Fruit fly (Drosophila melanogaster) whole organism, embryonic: ENCODE measurements around the gene CG9782.

ENCODE experiments used
- Atf3 ChIP-seq: fragments of 200-800 bp; sonication (Bioruptor generic); optimal IDR thresholded peaks from 3 replicates; lab custom pipeline; 2016; ENCODE audit warnings: missing biosample characterization, missing genetic modification characterization
- CG1024 ChIP-seq: fragments of 200-800 bp; sonication (Bioruptor generic); IDR thresholded peaks from 2 replicates; pipeline ENCODE4 v1.3.6; 2022; ENCODE audit warnings: missing biosample characterization, missing genetic modification characterization
- CG10543 ChIP-seq: fragments of 200-800 bp; sonication (Bioruptor generic); optimal IDR thresholded peaks from 3 replicates; lab custom pipeline; 2017; ENCODE audit warnings: missing biosample characterization, mild to moderate bottlenecking, missing genetic modification characterization, moderate library complexity
- CG11093 ChIP-seq: fragments of 200-800 bp; sonication (Bioruptor generic); IDR thresholded peaks from 3 replicates; pipeline ENCODE4 v1.3.6; 2022; ENCODE audit warnings: missing biosample characterization, missing genetic modification characterization
- CG12236 ChIP-seq: fragments of 200-800 bp; sonication (Bioruptor generic); optimal IDR thresholded peaks from 2 replicates; lab custom pipeline; 2016; ENCODE audit warnings: missing biosample characterization, missing genetic modification characterization
- CG12659 ChIP-seq: fragments of 200-800 bp; sonication (Bioruptor generic); optimal IDR thresholded peaks from 3 replicates; lab custom pipeline; 2017; ENCODE audit warnings: mild to moderate bottlenecking, missing biosample characterization, missing genetic modification reagents, missing genetic modification characterization
- CG13123 ChIP-seq: fragments of 200-800 bp; sonication (Bioruptor generic); optimal IDR thresholded peaks from 2 replicates; lab custom pipeline; 2016; ENCODE audit warnings: missing biosample characterization, missing genetic modification characterization
- CG13424 ChIP-seq: fragments of 200-800 bp; sonication (Bioruptor generic); optimal IDR thresholded peaks from 2 replicates; lab custom pipeline; 2019; ENCODE audit warnings: missing biosample characterization, mild to moderate bottlenecking, missing genetic modification characterization, moderate library complexity
- CG13624 ChIP-seq: fragments of 200-800 bp; sonication (Bioruptor generic); optimal IDR thresholded peaks from 2 replicates; lab custom pipeline; 2016; ENCODE audit warnings: missing biosample characterization, missing genetic modification characterization
- CG13775 ChIP-seq: fragments of 200-800 bp; sonication (Bioruptor generic); optimal IDR thresholded peaks from 3 replicates; lab custom pipeline; 2017; ENCODE audit warnings: missing biosample characterization, mild to moderate bottlenecking, missing genetic modification characterization
- CG13894 ChIP-seq: fragments of 200-800 bp; sonication (Bioruptor generic); optimal IDR thresholded peaks from 3 replicates; lab custom pipeline; 2018; ENCODE audit warnings: missing biosample characterization, mild to moderate bottlenecking, missing genetic modification characterization, moderate library complexity
- CG15073 ChIP-seq: fragments of 200-800 bp; sonication (Bioruptor generic); optimal IDR thresholded peaks from 2 replicates; lab custom pipeline; 2016; ENCODE audit warnings: missing biosample characterization, missing genetic modification characterization
- CG17568 ChIP-seq: fragments of 200-800 bp; sonication (Bioruptor generic); optimal IDR thresholded peaks from 2 replicates; lab custom pipeline; 2018; ENCODE audit warnings: missing biosample characterization, mild to moderate bottlenecking, missing genetic modification characterization, moderate library complexity
- CG18262 ChIP-seq: fragments of 200-800 bp; optimal IDR thresholded peaks from 3 replicates; lab custom pipeline; 2019; ENCODE audit warnings: missing biosample characterization, mild to moderate bottlenecking, missing genetic modification characterization, moderate library complexity
- CG18476 ChIP-seq: fragments of 200-800 bp; sonication (Bioruptor generic); optimal IDR thresholded peaks from 2 replicates; lab custom pipeline; 2016; ENCODE audit warnings: missing biosample characterization, mild to moderate bottlenecking, missing genetic modification characterization
- CG2875 ChIP-seq: fragments of 200-800 bp; sonication (Bioruptor generic); optimal IDR thresholded peaks from 2 replicates; lab custom pipeline; 2017; ENCODE audit warnings: missing biosample characterization, mild to moderate bottlenecking, missing genetic modification characterization, missing genetic modification reagents
- CG31441 ChIP-seq: fragments of 200-800 bp; sonication (Bioruptor generic); IDR thresholded peaks from 2 replicates; pipeline ENCODE4 v1.3.6; 2022; ENCODE audit warnings: missing biosample characterization, missing genetic modification characterization
- CG3407 ChIP-seq: fragments of 200-800 bp; sonication (Bioruptor generic); optimal IDR thresholded peaks from 2 replicates; lab custom pipeline; 2018; ENCODE audit warnings: missing biosample characterization, mild to moderate bottlenecking, missing genetic modification characterization
- CG4328 ChIP-seq: fragments of 200-800 bp; sonication (Bioruptor generic); optimal IDR thresholded peaks from 3 replicates; lab custom pipeline; 2017; ENCODE audit warnings: missing biosample characterization, missing genetic modification reagents, missing genetic modification characterization
- CG5245 ChIP-seq: fragments of 200-800 bp; sonication (Bioruptor generic); optimal IDR thresholded peaks from 3 replicates; lab custom pipeline; 2016; ENCODE audit warnings: missing biosample characterization, missing genetic modification characterization
- CG8359 ChIP-seq: fragments of 200-800 bp; sonication (Bioruptor generic); optimal IDR thresholded peaks from 2 replicates; lab custom pipeline; 2017; ENCODE audit warnings: missing biosample characterization, mild to moderate bottlenecking, missing genetic modification characterization, borderline replicate concordance
- Dbx ChIP-seq: fragments of 200-800 bp; sonication (Bioruptor generic); IDR thresholded peaks from 3 replicates; pipeline ENCODE4 v1.3.6; 2022; ENCODE audit warnings: missing biosample characterization, missing genetic modification characterization
- Drgx ChIP-seq: fragments of 200-800 bp; sonication (Bioruptor generic); IDR thresholded peaks from 2 replicates; pipeline ENCODE4 v1.3.6; 2022; ENCODE audit warnings: missing biosample characterization, missing genetic modification characterization
- Eip74EF ChIP-seq, 2 experiments: fragments of 200-800 bp in 1 of 2; fragments of >200 bp in 1 of 2; sonication (Bioruptor generic) in 1 of 2; optimal IDR thresholded peaks; 2 replicates each; lab custom pipeline; 2017 to 2019; ENCODE audit warnings: missing biosample characterization in 2 of 2, missing genetic modification characterization in 2 of 2, mild to moderate bottlenecking in 1 of 2, moderate library complexity in 1 of 2
- Hmr ChIP-seq: fragments of 200-800 bp; sonication (Bioruptor generic); optimal IDR thresholded peaks from 3 replicates; lab custom pipeline; 2017; ENCODE audit warnings: mild to moderate bottlenecking, missing biosample characterization, missing genetic modification reagents, missing genetic modification characterization
- Hr39 ChIP-seq: fragments of >200 bp; optimal IDR thresholded peaks from 2 replicates; lab custom pipeline; 2017
- Lhr ChIP-seq: fragments of 200-800 bp; sonication (Bioruptor generic); optimal IDR thresholded peaks from 3 replicates; lab custom pipeline; 2017; ENCODE audit warnings: mild to moderate bottlenecking, missing biosample characterization, missing genetic modification reagents, missing genetic modification characterization
- MESR4 ChIP-seq: fragments of 200-800 bp; sonication (Bioruptor generic); optimal IDR thresholded peaks from 2 replicates; lab custom pipeline; 2018; ENCODE audit warnings: missing biosample characterization, mild to moderate bottlenecking, missing genetic modification characterization, moderate library complexity
- Mad ChIP-seq: fragments of 200-800 bp; sonication (Bioruptor generic); optimal IDR thresholded peaks from 2 replicates; lab custom pipeline; 2016; ENCODE audit warnings: missing biosample characterization, missing genetic modification characterization
- Max ChIP-seq: fragments of 200-800 bp; sonication (Bioruptor generic); optimal IDR thresholded peaks from 2 replicates; lab custom pipeline; 2016; ENCODE audit warnings: missing biosample characterization, mild to moderate bottlenecking, missing genetic modification characterization
- Myb ChIP-seq: fragments of 200-800 bp; sonication (Bioruptor generic); optimal IDR thresholded peaks from 2 replicates; lab custom pipeline; 2016; ENCODE audit warnings: missing biosample characterization, missing genetic modification characterization
- Side ChIP-seq: fragments of 200-800 bp; sonication (Bioruptor generic); optimal IDR thresholded peaks from 2 replicates; lab custom pipeline; 2016; ENCODE audit warnings: missing biosample characterization, missing genetic modification characterization
- al ChIP-seq: fragments of 200-800 bp; sonication (Bioruptor generic); IDR thresholded peaks from 2 replicates; pipeline ENCODE4 v1.3.6; 2022; ENCODE audit warnings: missing biosample characterization, missing genetic modification characterization
- aop ChIP-seq: fragments of 200-800 bp; sonication (Bioruptor generic); IDR thresholded peaks from 2 replicates; pipeline ENCODE4 v1.3.6; 2022; ENCODE audit warnings: missing biosample characterization, missing genetic modification characterization
- ap ChIP-seq: fragments of 200-800 bp; sonication (Bioruptor generic); IDR thresholded peaks from 2 replicates; pipeline ENCODE4 v1.3.6; 2022; ENCODE audit warnings: missing biosample characterization, missing genetic modification characterization
- da ChIP-seq: fragments of 200-800 bp; sonication (Bioruptor generic); optimal IDR thresholded peaks from 2 replicates; lab custom pipeline; 2016; ENCODE audit warnings: missing biosample characterization, missing genetic modification characterization
- disco-r ChIP-seq: fragments of 200-800 bp; sonication (Bioruptor generic); optimal IDR thresholded peaks from 2 replicates; lab custom pipeline; 2016; ENCODE audit warnings: missing biosample characterization, missing genetic modification characterization
- eyg ChIP-seq: fragments of 200-800 bp; sonication (Bioruptor generic); optimal IDR thresholded peaks from 3 replicates; lab custom pipeline; 2016; ENCODE audit warnings: missing biosample characterization, missing genetic modification characterization
- gsb-n ChIP-seq: fragments of 200-800 bp; sonication (Bioruptor generic); optimal IDR thresholded peaks from 3 replicates; lab custom pipeline; 2018; ENCODE audit warnings: missing biosample characterization, mild to moderate bottlenecking, missing genetic modification characterization
- jing ChIP-seq: fragments of 200-800 bp; sonication (Bioruptor generic); optimal IDR thresholded peaks from 2 replicates; lab custom pipeline; 2018; ENCODE audit warnings: missing biosample characterization, mild to moderate bottlenecking, missing genetic modification characterization
- jumu ChIP-seq: fragments of 200-800 bp; sonication (Bioruptor generic); optimal IDR thresholded peaks from 3 replicates; lab custom pipeline; 2016; ENCODE audit warnings: missing biosample characterization, missing genetic modification characterization
- kah ChIP-seq: fragments of 200-800 bp; sonication (Bioruptor generic); optimal IDR thresholded peaks from 2 replicates; lab custom pipeline; 2018; ENCODE audit warnings: missing biosample characterization, mild to moderate bottlenecking, missing genetic modification characterization
- luna ChIP-seq: fragments of 200-800 bp; sonication (Bioruptor generic); optimal IDR thresholded peaks from 2 replicates; lab custom pipeline; 2016; ENCODE audit warnings: missing biosample characterization, missing genetic modification characterization
- nau ChIP-seq: fragments of 200-800 bp; sonication (Bioruptor generic); optimal IDR thresholded peaks from 3 replicates; lab custom pipeline; 2017; ENCODE audit warnings: missing biosample characterization, mild to moderate bottlenecking, missing genetic modification characterization, missing genetic modification reagents
- pho ChIP-seq: fragments of 200-800 bp; sonication (Bioruptor generic); optimal IDR thresholded peaks from 2 replicates; lab custom pipeline; 2016; ENCODE audit warnings: missing biosample characterization, missing genetic modification characterization
- psq ChIP-seq: fragments of 200-800 bp; sonication (Bioruptor generic); optimal IDR thresholded peaks from 2 replicates; lab custom pipeline; 2017; ENCODE audit warnings: missing biosample characterization, missing genetic modification characterization
- pzg ChIP-seq: fragments of 200-800 bp; sonication (Bioruptor generic); optimal IDR thresholded peaks from 3 replicates; lab custom pipeline; 2018; ENCODE audit warnings: missing biosample characterization, mild to moderate bottlenecking, missing genetic modification characterization, moderate library complexity
- row ChIP-seq: fragments of 200-800 bp; sonication (Bioruptor generic); IDR thresholded peaks from 3 replicates; pipeline ENCODE4 v1.3.6; 2022; ENCODE audit warnings: missing biosample characterization, missing genetic modification characterization
- sqz ChIP-seq: fragments of 200-800 bp; sonication (Bioruptor generic); optimal IDR thresholded peaks from 3 replicates; lab custom pipeline; 2018; ENCODE audit warnings: missing biosample characterization, mild to moderate bottlenecking, missing genetic modification characterization
- tap ChIP-seq: fragments of 200-800 bp; optimal IDR thresholded peaks from 3 replicates; lab custom pipeline; 2019; ENCODE audit warnings: missing biosample characterization, mild to moderate bottlenecking, missing genetic modification characterization, moderate library complexity
- yki ChIP-seq: fragments of >200 bp; optimal IDR thresholded peaks from 3 replicates; lab custom pipeline; 2018

CG9782 gene

DNA sequence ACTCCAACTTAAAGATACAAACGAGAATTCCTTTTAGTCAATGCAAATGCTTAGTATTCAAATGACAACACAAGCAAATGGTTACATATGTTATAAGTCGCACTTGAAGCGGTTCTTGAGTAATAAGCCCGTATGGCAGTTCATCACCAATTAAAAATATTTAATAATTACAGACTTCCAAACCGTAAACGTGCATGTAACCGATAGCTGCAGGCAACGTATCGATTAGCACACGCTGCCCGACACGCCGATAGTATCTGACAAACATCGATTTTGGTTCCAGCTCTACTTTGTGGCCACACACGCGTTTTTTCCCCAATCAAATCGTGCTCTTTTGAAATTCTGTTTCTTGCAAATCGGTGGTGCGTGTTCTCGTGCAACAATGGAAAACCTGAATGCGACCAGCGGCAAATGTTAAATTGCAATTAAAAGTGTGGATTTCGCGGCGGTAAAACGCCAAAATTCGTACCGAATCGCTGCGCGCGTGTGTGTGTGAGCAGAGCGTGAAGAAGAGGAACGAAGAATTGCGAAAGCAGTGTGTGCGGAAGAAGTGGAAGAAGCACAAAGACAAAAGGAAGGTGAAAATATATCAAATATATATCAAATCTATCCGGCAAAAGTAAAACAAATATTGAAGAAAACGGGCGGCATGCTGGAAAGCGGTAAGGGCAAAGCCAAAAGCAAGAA lies 22.3 kb downstream of the CG9782 start, which contains the start of the genes CG9784 and Nup153 (continued):
- TF ChIP-seq CG3407 (no peak), Myb (no peak), CG13123 (GFP tag; lab: Kevin White, UChicago) (no peak), CG12659 (GFP tag; lab: Kevin White, UChicago) (no peak), CG4328 (GFP tag; lab: Kevin White, UChicago) (no peak), CG13894 (no peak), gsb-n (tag; lab: Kevin White, UChicago) (no peak), jing (GFP tag; lab: Kevin White, UChicago) (no peak), pho (GFP tag; lab: Kevin White, UChicago) (no peak), Atf3 (GFP tag; lab: Kevin White, UChicago) (no peak), Max (GFP tag; lab: Kevin White, UChicago) (no peak), Mad (GFP tag; lab: Kevin White, UChicago) (no peak), CG11093 (GFP tag; lab: Robert Waterston, UW) (no peak), ap (GFP tag; lab: Robert Waterston, UW) (no peak), nau (no peak), yki (no peak), Lhr (GFP tag; lab: Kevin White, UChicago) (no peak), jumu (GFP tag; lab: Kevin White, UChicago) (no peak), CG18262 (tag; lab: Kevin White, UChicago) (no peak), CG5245 (GFP tag; lab: Kevin White, UChicago) (no peak), Side (GFP tag; lab: Kevin White, UChicago) (no peak), CG8359 (GFP tag; lab: Kevin White, UChicago) (no peak), kah (no peak), CG17568 (GFP tag; lab: Kevin White, UChicago) (no peak), Eip74EF (GFP tag; optimal IDR thresholded peaks at IDR 0.05; lab: Kevin White, UChicago) (no peak), sqz (GFP tag; lab: Kevin White, UChicago) (no peak), Dbx (GFP tag; lab: Robert Waterston, UW) (peak; percentile 37; the same call in 1 of the 3 replicates), CG15073 (GFP tag; lab: Kevin White, UChicago) (no peak), CG18476 (GFP tag; lab: Kevin White, UChicago) (no peak), CG31441 (GFP tag; lab: Robert Waterston, UW) (no peak), eyg (GFP tag; lab: Kevin White, UChicago) (no peak), CG12236 (GFP tag; lab: Kevin White, UChicago) (no peak), CG2875 (GFP tag; lab: Kevin White, UChicago) (no peak), CG13424 (tag; lab: Kevin White, UChicago) (no peak), psq (GFP tag; lab: Kevin White, UChicago) (peak; percentile 68), pzg (GFP tag; lab: Kevin White, UChicago) (peak; percentile 59), CG13775 (GFP tag; lab: Kevin White, UChicago) (no peak), Hmr (GFP tag; lab: Kevin White, UChicago) (no peak), tap (tag; lab: Kevin White, UChicago) (no peak), aop (GFP tag; lab: Robert Waterston, UW) (no peak), CG10543 (GFP tag; lab: Kevin White, UChicago) (no peak), Hr39 (lab: Kevin White, UChicago) (no peak), CG1024 (GFP tag; lab: Robert Waterston, UW) (no peak), da (no peak), luna (GFP tag; lab: Kevin White, UChicago) (no peak), disco-r (no peak), Drgx (GFP tag; lab: Robert Waterston, UW) (no peak), MESR4 (GFP tag; lab: Kevin White, UChicago) (peak; percentile 92), al (GFP tag; lab: Robert Waterston, UW) (no peak), CG13624 (no peak), row (GFP tag; lab: Robert Waterston, UW) (no peak; the same call in 2 of the 3 replicates)
